Worm (Caenorhabditis elegans): ENCODE measurements around the gene str-170.

str-170 gene

DNA sequence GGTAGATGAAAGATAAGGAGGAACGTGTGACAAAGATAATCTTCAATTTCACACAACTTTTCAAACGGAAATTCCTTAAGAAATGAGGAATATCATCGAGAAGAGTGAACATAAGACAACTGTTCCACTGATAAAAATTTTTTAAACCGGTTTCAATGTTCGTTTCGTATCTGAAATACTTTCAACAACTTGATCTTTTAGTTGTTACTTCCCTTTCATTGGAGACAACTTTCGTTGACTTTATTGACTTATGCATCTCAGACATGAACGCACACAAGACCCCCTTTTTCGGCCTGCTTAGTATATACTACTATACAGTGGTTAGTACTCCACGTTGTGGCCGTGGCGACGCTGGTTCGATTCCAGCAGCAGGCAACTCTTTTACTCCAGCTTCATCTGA is 15.8 kb upstream of the str-170 start, which contains the start of the genes Y17G9A.4 and str-173:
Y17G9A.4 (minus strand) TSS at position 101 of the 400 bp plus-strand sequence.
str-173 (plus strand) TSS at position 325 of the 400 bp plus-strand sequence.
- no peak for TF ChIP-seq M03D4.4 (tag; optimal IDR thresholded peaks at IDR 0.05)
- TF ChIP-seq nhr-28 (tag; optimal IDR thresholded peaks at IDR 0.05) = no peak
- TF ChIP-seq lin-13 (tag; optimal IDR thresholded peaks at IDR 0.05) = no peak
- TF ChIP-seq ceh-83 (GFP tag; optimal IDR thresholded peaks at IDR 0.05) = no peak
- no peak for TF ChIP-seq ceh-39 (tag; optimal IDR thresholded peaks at IDR 0.05)
- TF ChIP-seq sem-2 (GFP tag; optimal IDR thresholded peaks at IDR 0.05) = no peak
- no peak for TF ChIP-seq sptf-1 (tag; optimal IDR thresholded peaks at IDR 0.05)
- no peak for TF ChIP-seq unc-62 (GFP tag; optimal IDR thresholded peaks at IDR 0.05)
- no peak for TF ChIP-seq mab-5 (tag; optimal IDR thresholded peaks at IDR 0.05)
- TF ChIP-seq drap-1 (GFP tag; optimal IDR thresholded peaks at IDR 0.05) = no peak
- no peak for TF ChIP-seq ztf-11 (tag; optimal IDR thresholded peaks at IDR 0.05)
- TF ChIP-seq elt-1 (tag; optimal IDR thresholded peaks at IDR 0.05; ENCODE audit: borderline replicate concordance, insufficient read depth) = no peak
- no peak for TF ChIP-seq mls-2 (tag; optimal IDR thresholded peaks at IDR 0.05)
- TF ChIP-seq hlh-1 (tag; optimal IDR thresholded peaks at IDR 0.05) = no peak
- no peak for TF ChIP-seq zip-8 (tag; optimal IDR thresholded peaks at IDR 0.05)
- no peak for TF ChIP-seq ces-1 (GFP tag; optimal IDR thresholded peaks at IDR 0.05)
- no peak for TF ChIP-seq ham-2 (GFP tag; optimal IDR thresholded peaks at IDR 0.05)
- TF ChIP-seq lin-32 (GFP tag; optimal IDR thresholded peaks at IDR 0.05) = no peak

DNA sequence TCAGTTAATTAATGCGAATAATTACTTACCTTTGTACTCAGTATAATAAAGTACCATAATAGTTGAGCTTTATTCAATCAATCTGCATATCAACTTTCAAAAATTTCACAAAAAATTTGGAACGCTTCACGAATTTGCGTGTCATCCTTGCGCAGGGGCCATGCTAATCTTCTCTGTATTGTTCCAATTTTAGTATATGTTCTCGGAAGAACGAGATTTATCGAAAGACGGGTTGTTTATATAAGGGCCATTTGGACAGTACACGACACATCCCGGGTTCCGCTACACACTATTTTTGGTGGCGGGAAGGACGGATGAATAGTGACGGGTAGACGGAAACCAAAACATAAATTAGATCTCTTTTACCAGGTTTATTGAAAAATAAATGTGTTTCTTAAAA is 12.7 kb upstream of the str-170 start:
- TF ChIP-seq lsy-2 (tag; optimal IDR thresholded peaks at IDR 0.05) = no peak
- TF ChIP-seq nhr-2 (tag; optimal IDR thresholded peaks at IDR 0.05) = no peak

DNA sequence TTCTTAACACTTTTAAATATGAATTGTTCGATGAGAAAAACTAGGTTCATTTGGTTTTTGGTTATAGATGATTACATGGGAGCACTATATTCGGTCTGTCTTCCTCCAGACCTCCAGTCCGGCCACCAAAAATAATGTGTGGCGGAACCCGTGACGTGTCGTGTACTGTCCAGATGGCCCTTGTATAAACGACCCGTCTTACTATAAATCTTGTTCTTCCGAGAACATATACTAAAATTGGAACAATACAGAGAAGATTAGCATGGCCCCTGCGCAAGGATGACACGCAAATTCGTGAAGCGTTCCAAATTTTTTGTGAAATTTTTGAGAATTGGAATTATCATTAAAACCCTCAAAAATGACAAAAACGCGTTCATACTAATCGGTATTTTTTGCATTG is 10.6 kb upstream of the str-170 start:
- no peak for TF ChIP-seq ceh-43 (GFP tag; optimal IDR thresholded peaks at IDR 0.05)
- no peak for TF ChIP-seq blmp-1 (tag; optimal IDR thresholded peaks at IDR 0.05)
- TF ChIP-seq bed-3 (GFP tag; optimal IDR thresholded peaks at IDR 0.05) = no peak
- no peak for TF ChIP-seq nhr-2 (tag; optimal IDR thresholded peaks at IDR 0.05)
- no peak for TF ChIP-seq ces-1 (GFP tag; optimal IDR thresholded peaks at IDR 0.05)
- no peak for TF ChIP-seq unc-62 (GFP tag; optimal IDR thresholded peaks at IDR 0.05)
- no peak for TF ChIP-seq tbx-8 (GFP tag; optimal IDR thresholded peaks at IDR 0.05)
- TF ChIP-seq nhr-28 (tag; optimal IDR thresholded peaks at IDR 0.05) = no peak
- TF ChIP-seq unc-120 (tag; optimal IDR thresholded peaks at IDR 0.05; ENCODE audit: poor library complexity, severe bottlenecking) = no peak
- no peak for TF ChIP-seq elt-3 (tag; optimal IDR thresholded peaks at IDR 0.05)
- no peak for TF ChIP-seq lin-32 (GFP tag; optimal IDR thresholded peaks at IDR 0.05)
- TF ChIP-seq flh-1 (GFP tag; optimal IDR thresholded peaks at IDR 0.05) = no peak

DNA sequence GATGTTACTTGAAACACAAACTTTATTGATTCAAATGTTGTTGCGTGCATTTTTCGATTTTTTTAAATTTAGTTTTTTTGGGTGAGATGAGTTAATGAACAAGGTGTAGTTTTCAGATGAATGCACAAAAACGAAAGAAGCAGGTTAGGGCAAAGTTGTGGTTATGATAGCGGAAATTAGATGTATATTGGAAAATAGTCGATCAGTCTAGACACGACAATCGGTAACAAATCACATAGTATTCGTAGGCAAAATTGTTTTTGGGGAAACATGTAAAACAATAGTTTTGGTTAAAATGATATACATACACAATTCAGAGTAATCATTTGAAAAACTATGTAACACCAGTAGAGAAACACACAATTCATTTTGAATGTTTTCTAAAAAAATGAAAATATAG is 9.6 kb upstream of the str-170 start, which contains the start of gene str-172:
str-172 (minus strand) TSS at position 101 of the 400 bp plus-strand sequence.
- no peak for TF ChIP-seq nhr-76 (tag; optimal IDR thresholded peaks at IDR 0.05)
- no peak for TF ChIP-seq ces-1 (GFP tag; optimal IDR thresholded peaks at IDR 0.05)
- no peak for TF ChIP-seq hlh-1 (tag; optimal IDR thresholded peaks at IDR 0.05)
- no peak for TF ChIP-seq bed-3 (GFP tag; optimal IDR thresholded peaks at IDR 0.05)
- TF ChIP-seq lsy-2 (tag; optimal IDR thresholded peaks at IDR 0.05) = no peak
- TF ChIP-seq nhr-237 (tag; optimal IDR thresholded peaks at IDR 0.05) = no peak
- no peak for TF ChIP-seq blmp-1 (tag; optimal IDR thresholded peaks at IDR 0.05)
- TF ChIP-seq ztf-11 (tag; optimal IDR thresholded peaks at IDR 0.05) = no peak
- TF ChIP-seq mls-2 (tag; optimal IDR thresholded peaks at IDR 0.05) = no peak

DNA sequence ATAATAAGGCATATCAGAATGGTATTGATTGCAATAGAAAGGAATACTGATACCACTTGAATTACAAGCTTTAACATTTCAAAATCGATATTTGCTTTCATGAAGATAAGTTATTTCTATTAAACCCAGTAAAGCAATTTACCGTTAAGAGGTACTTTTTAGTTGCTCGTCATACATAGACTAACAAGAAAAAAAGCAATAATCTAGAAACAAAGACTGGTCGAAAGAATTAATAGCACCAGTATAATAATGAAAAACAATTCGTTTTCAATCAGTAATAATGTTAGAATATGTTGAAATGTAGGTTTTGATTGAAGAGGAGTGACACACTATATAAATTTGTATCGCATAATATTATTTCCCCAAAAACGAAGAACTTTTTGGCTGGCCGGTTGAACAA is 6.7 kb upstream of the str-170 start, which contains the start of gene str-175:
str-175 (minus strand) TSS at position 101 of the 400 bp plus-strand sequence.
- TF ChIP-seq lin-32 (GFP tag; optimal IDR thresholded peaks at IDR 0.05) (no peak), ces-1 (GFP tag; optimal IDR thresholded peaks at IDR 0.05) (no peak), bed-3 (GFP tag; optimal IDR thresholded peaks at IDR 0.05) (no peak), cnd-1 (tag; optimal IDR thresholded peaks at IDR 0.05) (no peak), ceh-43 (GFP tag; optimal IDR thresholded peaks at IDR 0.05) (no peak), nhr-76 (tag; optimal IDR thresholded peaks at IDR 0.05) (no peak), M03D4.4 (tag; optimal IDR thresholded peaks at IDR 0.05) (no peak), ztf-11 (tag; optimal IDR thresholded peaks at IDR 0.05) (no peak)

DNA sequence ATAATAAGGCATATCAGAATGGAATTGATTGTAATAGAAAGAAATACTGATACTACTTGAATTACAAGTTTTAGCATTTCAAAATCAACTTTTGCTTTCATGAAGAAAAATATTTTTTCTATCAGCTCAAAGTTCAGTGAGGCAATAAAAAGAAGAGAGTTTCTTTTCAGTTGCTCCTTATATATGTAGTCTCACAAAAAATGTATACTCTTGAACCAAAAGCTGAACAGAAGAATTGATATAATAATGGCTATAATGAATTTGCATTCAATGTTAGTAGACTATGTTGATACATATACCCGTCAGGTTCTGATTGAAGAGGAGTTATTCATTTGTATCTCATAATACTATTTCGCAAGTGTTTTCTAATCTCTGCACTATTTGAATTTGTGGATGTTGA is 2.6 kb upstream of the str-170 start, which contains the start of gene str-174:
str-174 (minus strand) TSS at position 101 of the 400 bp plus-strand sequence.
- TF ChIP-seq mab-5 (tag; optimal IDR thresholded peaks at IDR 0.05) (no peak), cnd-1 (tag; optimal IDR thresholded peaks at IDR 0.05) (no peak), elt-3 (tag; optimal IDR thresholded peaks at IDR 0.05) (no peak)
